Worm (Caenorhabditis elegans) whole organism, late embryonic: ENCODE data around the gene nlp-58.

ENCODE experiments used
- C08G9.2 ChIP-seq: sonication (generic microtip); optimal IDR thresholded peaks from 2 replicates; lab custom pipeline; 2016; ENCODE audit warnings: mild to moderate bottlenecking, missing genetic modification characterization, moderate library complexity, missing compliant biosample characterization
- K02D7.2 ChIP-seq: sonication (generic microtip); optimal IDR thresholded peaks from 2 replicates; lab custom pipeline; 2017; ENCODE audit warnings: mild to moderate bottlenecking, missing genetic modification characterization, missing compliant biosample characterization
- K09A11.1 ChIP-seq: sonication (generic microtip); optimal IDR thresholded peaks from 2 replicates; lab custom pipeline; 2017; ENCODE audit warnings: antibody characterized with exemption, mild to moderate bottlenecking, missing genetic modification characterization, missing compliant biosample characterization; ENCODE audit not compliant: insufficient read depth
- Y22D7AL.16 ChIP-seq: sonication (generic microtip); optimal IDR thresholded peaks from 2 replicates; lab custom pipeline; 2016; ENCODE audit warnings: missing genetic modification characterization, missing compliant biosample characterization
- ama-1 ChIP-seq: fragments of 150-350 bp; optimal IDR thresholded peaks from 2 replicates; lab custom pipeline; 2014
- ceh-14 ChIP-seq: sonication (generic microtip); optimal IDR thresholded peaks from 2 replicates; lab custom pipeline; 2016; ENCODE audit warnings: missing genotype, missing genetic modification characterization, missing compliant biosample characterization
- ceh-18 ChIP-seq: sonication (generic microtip); optimal IDR thresholded peaks from 2 replicates; lab custom pipeline; 2016; ENCODE audit warnings: missing genetic modification characterization, missing compliant biosample characterization
- ceh-2 ChIP-seq: sonication (generic microtip); optimal IDR thresholded peaks from 2 replicates; lab custom pipeline; 2016; ENCODE audit warnings: missing genotype, missing genetic modification characterization, missing compliant biosample characterization
- ceh-22 ChIP-seq: sonication (generic microtip); optimal IDR thresholded peaks from 2 replicates; lab custom pipeline; 2017; ENCODE audit warnings: missing biosample characterization, missing genetic modification characterization
- ceh-31 ChIP-seq: sonication (generic microtip); optimal IDR thresholded peaks from 2 replicates; lab custom pipeline; 2016; ENCODE audit warnings: missing genetic modification characterization, missing compliant biosample characterization
- ceh-34 ChIP-seq: sonication (generic microtip); optimal IDR thresholded peaks from 2 replicates; lab custom pipeline; 2016; ENCODE audit warnings: mild to moderate bottlenecking, missing genetic modification characterization, missing compliant biosample characterization
- ceh-48 ChIP-seq: sonication (generic microtip); optimal IDR thresholded peaks from 2 replicates; lab custom pipeline; 2016; ENCODE audit warnings: missing genetic modification characterization, inconsistent platforms, missing compliant biosample characterization
- ceh-6 ChIP-seq: fragments of 200-800 bp; sonication (Bioruptor generic); optimal IDR thresholded peaks from 2 replicates; lab custom pipeline; 2018; ENCODE audit warnings: mild to moderate bottlenecking, missing genetic modification characterization, missing compliant biosample characterization
- dmd-4 ChIP-seq: sonication (generic microtip); optimal IDR thresholded peaks from 2 replicates; lab custom pipeline; 2016; ENCODE audit warnings: borderline replicate concordance, missing genetic modification characterization, missing compliant biosample characterization
- dve-1 ChIP-seq: sonication (generic microtip); optimal IDR thresholded peaks from 2 replicates; lab custom pipeline; 2017; ENCODE audit warnings: antibody characterized with exemption, mild to moderate bottlenecking, missing genetic modification characterization, missing compliant biosample characterization
- elt-4 ChIP-seq: sonication (generic microtip); optimal IDR thresholded peaks from 2 replicates; lab custom pipeline; 2016; ENCODE audit warnings: missing genetic modification characterization, missing compliant biosample characterization
- ets-4 ChIP-seq: sonication (generic microtip); optimal IDR thresholded peaks from 2 replicates; lab custom pipeline; 2016; ENCODE audit warnings: missing genetic modification characterization, missing compliant biosample characterization
- eyg-1 ChIP-seq: sonication (generic microtip); optimal IDR thresholded peaks from 2 replicates; lab custom pipeline; 2016; ENCODE audit warnings: missing genotype, missing genetic modification characterization, missing compliant biosample characterization
- fax-1 ChIP-seq: sonication (generic microtip); optimal IDR thresholded peaks from 2 replicates; lab custom pipeline; 2016; ENCODE audit warnings: missing genotype, missing genetic modification characterization, missing compliant biosample characterization
- fkh-10 ChIP-seq: fragments of 150-350 bp; optimal IDR thresholded peaks from 2 replicates; lab custom pipeline; 2014; ENCODE audit warnings: missing biosample characterization, missing genetic modification reagents, missing genetic modification characterization
- gmeb-2 ChIP-seq: sonication (generic microtip); optimal IDR thresholded peaks from 2 replicates; lab custom pipeline; 2016; ENCODE audit warnings: missing genetic modification characterization, inconsistent platforms, missing compliant biosample characterization
- hlh-13 ChIP-seq: fragments of 200-800 bp; sonication (Bioruptor generic); optimal IDR thresholded peaks from 2 replicates; lab custom pipeline; 2018; ENCODE audit warnings: mild to moderate bottlenecking, missing genetic modification characterization, missing compliant biosample characterization
- hlh-15 ChIP-seq: sonication (generic microtip); optimal IDR thresholded peaks from 2 replicates; lab custom pipeline; 2016; ENCODE audit warnings: missing genetic modification characterization, missing compliant biosample characterization
- hlh-30 ChIP-seq: sonication (generic microtip); optimal IDR thresholded peaks from 2 replicates; lab custom pipeline; 2017; ENCODE audit warnings: antibody characterized with exemption, missing genetic modification characterization, missing compliant biosample characterization; ENCODE audit not compliant: insufficient read depth
- hlh-6 ChIP-seq: sonication (generic microtip); optimal IDR thresholded peaks from 2 replicates; lab custom pipeline; 2016; ENCODE audit warnings: missing genotype, missing genetic modification characterization, missing compliant biosample characterization
- hlh-8 ChIP-seq: sonication (generic microtip); optimal IDR thresholded peaks from 2 replicates; lab custom pipeline; 2016; ENCODE audit warnings: missing genotype, missing genetic modification characterization, missing compliant biosample characterization
- lin-11 ChIP-seq: fragments of 200-800 bp; sonication (Bioruptor generic); optimal IDR thresholded peaks from 2 replicates; lab custom pipeline; 2018; ENCODE audit warnings: mild to moderate bottlenecking, missing genetic modification characterization, missing compliant biosample characterization
- madf-2 ChIP-seq: sonication (generic microtip); optimal IDR thresholded peaks from 2 replicates; lab custom pipeline; 2017; ENCODE audit warnings: missing genetic modification characterization, missing compliant biosample characterization
- mec-3 ChIP-seq: sonication (generic microtip); optimal IDR thresholded peaks from 2 replicates; lab custom pipeline; 2016; ENCODE audit warnings: borderline replicate concordance, missing genetic modification characterization, missing compliant biosample characterization
- nfya-1 ChIP-seq: sonication (generic microtip); optimal IDR thresholded peaks from 2 replicates; lab custom pipeline; 2017; ENCODE audit warnings: missing genetic modification characterization, mild to moderate bottlenecking, missing compliant biosample characterization, antibody characterized with exemption, moderate library complexity
- nhr-11 ChIP-seq: fragments of 150-350 bp; optimal IDR thresholded peaks from 2 replicates; lab custom pipeline; 2014; ENCODE audit warnings: missing biosample characterization, missing genetic modification characterization
- npax-4 ChIP-seq: sonication (generic microtip); optimal IDR thresholded peaks from 2 replicates; lab custom pipeline; 2016; ENCODE audit warnings: missing genetic modification characterization, missing compliant biosample characterization
- pag-3 ChIP-seq: sonication (generic microtip); optimal IDR thresholded peaks from 2 replicates; lab custom pipeline; 2016; ENCODE audit warnings: missing compliant biosample characterization, missing genetic modification characterization, borderline replicate concordance
- pat-9 ChIP-seq: fragments of 200-800 bp; sonication (Bioruptor generic); optimal IDR thresholded peaks from 2 replicates; lab custom pipeline; 2018; ENCODE audit warnings: mild to moderate bottlenecking, missing genetic modification characterization, moderate library complexity, missing compliant biosample characterization
- pha-4 ChIP-seq: fragments of 150-350 bp; optimal IDR thresholded peaks from 2 replicates; lab custom pipeline; 2018; ENCODE audit warnings: missing biosample characterization, missing genetic modification reagents, missing genetic modification characterization
- ref-2 ChIP-seq: sonication (generic microtip); optimal IDR thresholded peaks from 2 replicates; lab custom pipeline; 2016; ENCODE audit warnings: missing genetic modification characterization, missing compliant biosample characterization
- rnt-1 ChIP-seq: sonication (generic microtip); optimal IDR thresholded peaks from 2 replicates; lab custom pipeline; 2016; ENCODE audit warnings: missing genetic modification characterization, missing compliant biosample characterization
- sdc-2 ChIP-seq: sonication (generic microtip); optimal IDR thresholded peaks from 2 replicates; lab custom pipeline; 2016; ENCODE audit warnings: missing genotype, missing genetic modification characterization, missing compliant biosample characterization
- sox-4 ChIP-seq: sonication (generic microtip); optimal IDR thresholded peaks from 2 replicates; lab custom pipeline; 2017; ENCODE audit warnings: mild to moderate bottlenecking, missing genetic modification characterization, inconsistent platforms, missing compliant biosample characterization
- tbx-2 ChIP-seq: sonication (generic microtip); optimal IDR thresholded peaks from 2 replicates; lab custom pipeline; 2016; ENCODE audit warnings: missing genetic modification characterization, missing compliant biosample characterization
- unc-42 ChIP-seq: sonication (generic microtip); optimal IDR thresholded peaks from 2 replicates; lab custom pipeline; 2016; ENCODE audit warnings: missing genotype, missing genetic modification characterization, missing compliant biosample characterization
- unc-55 ChIP-seq: sonication (generic microtip); optimal IDR thresholded peaks from 2 replicates; lab custom pipeline; 2017; ENCODE audit warnings: missing biosample characterization, missing genetic modification reagents, missing genetic modification characterization
- unc-86 ChIP-seq: sonication (generic microtip); optimal IDR thresholded peaks from 2 replicates; lab custom pipeline; 2016; ENCODE audit warnings: missing genetic modification characterization, missing compliant biosample characterization
- zip-5 ChIP-seq: sonication (generic microtip); optimal IDR thresholded peaks from 2 replicates; lab custom pipeline; 2016; ENCODE audit warnings: missing genetic modification characterization, missing compliant biosample characterization

nlp-58 gene

DNA sequence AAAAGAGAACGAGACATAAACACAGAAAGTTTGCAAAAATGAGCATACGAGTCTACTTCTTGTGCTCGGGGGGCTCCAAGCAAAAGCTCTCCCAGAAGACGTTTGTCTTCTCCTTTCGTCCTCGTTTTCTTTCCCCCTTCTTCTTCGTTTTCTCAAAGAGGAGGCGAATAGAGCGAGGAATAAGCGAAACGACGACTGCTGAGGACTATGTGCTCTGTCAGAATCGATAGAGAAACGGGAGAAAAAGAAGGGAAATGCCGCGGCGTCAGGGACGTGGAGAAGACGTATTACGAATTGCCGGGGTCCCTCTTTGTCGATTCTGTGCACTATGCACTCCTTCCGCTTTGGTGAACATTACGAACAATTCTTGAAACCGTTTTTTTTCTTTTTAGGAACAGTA is 29.7 kb upstream of the nlp-58 start:
- peak; percentile 25 for TF ChIP-seq unc-42 (tag; lab: Kevin White, UChicago)
- TF ChIP-seq mec-3 (tag; lab: Kevin White, UChicago): no peak
- no peak for TF ChIP-seq ceh-22 (tag; lab: Kevin White, UChicago)
- TF ChIP-seq C08G9.2 (tag; lab: Kevin White, UChicago): no peak
- no peak for TF ChIP-seq ref-2 (tag; lab: Kevin White, UChicago)
- TF ChIP-seq dmd-4 (tag; lab: Kevin White, UChicago): no peak
- TF ChIP-seq ceh-48 (tag; lab: Kevin White, UChicago): peak; percentile 65
- TF ChIP-seq ceh-31 (tag; lab: Kevin White, UChicago): peak; percentile 63
- peak; percentile 16 for TF ChIP-seq tbx-2 (tag; lab: Kevin White, UChicago)
- TF ChIP-seq zip-5: no peak
- TF ChIP-seq madf-2 (tag; lab: Kevin White, UChicago): no peak
- no peak for TF ChIP-seq ceh-34 (tag; lab: Kevin White, UChicago)
- TF ChIP-seq Y22D7AL.16 (tag; lab: Kevin White, UChicago): no peak
- TF ChIP-seq hlh-30: no peak
- no peak for TF ChIP-seq gmeb-2 (tag; lab: Kevin White, UChicago)
- no peak for TF ChIP-seq pha-4

DNA sequence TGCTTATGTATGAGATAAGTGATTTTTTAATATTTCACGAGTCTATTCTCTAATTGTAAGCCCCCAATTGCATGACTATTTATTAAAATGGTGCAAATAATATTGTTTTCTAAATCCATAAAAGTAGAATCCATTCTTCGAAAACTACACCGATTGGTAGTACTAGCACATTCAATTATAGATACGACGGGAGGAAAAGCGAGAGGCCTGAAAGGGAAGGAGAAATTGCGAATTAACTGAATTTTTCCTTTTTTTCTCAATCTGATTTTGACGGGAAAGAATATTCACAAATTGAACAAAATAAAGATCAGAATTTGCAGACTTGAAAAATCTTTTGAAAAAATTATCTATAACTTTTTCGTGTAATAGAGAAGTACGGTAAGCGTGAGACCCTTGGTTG is 28.5 kb upstream of the nlp-58 start:
- TF ChIP-seq unc-42 (tag; lab: Kevin White, UChicago): peak; percentile 54
- TF ChIP-seq lin-11 (tag; lab: Kevin White, UChicago): no peak
- TF ChIP-seq, all 69 proteins: peak for 1

DNA sequence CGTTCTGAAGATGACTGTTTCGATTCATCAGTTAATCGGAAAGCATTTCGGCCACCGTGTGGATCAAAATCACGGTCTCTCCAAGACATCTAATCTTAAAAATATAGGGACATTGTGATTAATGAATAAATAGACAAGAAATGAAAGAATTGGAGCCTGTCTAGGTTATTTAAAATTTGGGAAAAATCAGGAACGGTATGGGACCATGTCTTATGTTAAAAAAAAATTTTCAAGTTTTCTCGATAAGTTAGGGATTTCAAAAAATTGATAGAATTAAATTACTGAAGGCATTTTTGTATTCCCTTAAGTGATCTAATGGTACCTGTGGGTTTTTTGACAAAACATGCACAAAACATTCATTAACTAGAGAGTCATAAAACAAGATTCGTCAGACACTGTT is 27.4 kb upstream of the nlp-58 start, which contains the start of gene unc-41:
unc-41 (minus strand) TSS at position 101 of the 400 bp plus-strand sequence.
- TF ChIP-seq fkh-10 (no peak), lin-11 (tag; lab: Kevin White, UChicago) (no peak), fax-1 (tag; lab: Kevin White, UChicago) (no peak), unc-86 (no peak), pag-3 (tag; lab: Kevin White, UChicago) (no peak), hlh-15 (tag; lab: Kevin White, UChicago) (no peak), ceh-6 (GFP tag; lab: Kevin White, UChicago) (no peak), hlh-13 (no peak), ceh-2 (no peak), nhr-11 (tag; lab: Kevin White, UChicago) (no peak), hlh-8 (no peak)
- TF ChIP-seq, all 69 proteins: peak for 0

DNA sequence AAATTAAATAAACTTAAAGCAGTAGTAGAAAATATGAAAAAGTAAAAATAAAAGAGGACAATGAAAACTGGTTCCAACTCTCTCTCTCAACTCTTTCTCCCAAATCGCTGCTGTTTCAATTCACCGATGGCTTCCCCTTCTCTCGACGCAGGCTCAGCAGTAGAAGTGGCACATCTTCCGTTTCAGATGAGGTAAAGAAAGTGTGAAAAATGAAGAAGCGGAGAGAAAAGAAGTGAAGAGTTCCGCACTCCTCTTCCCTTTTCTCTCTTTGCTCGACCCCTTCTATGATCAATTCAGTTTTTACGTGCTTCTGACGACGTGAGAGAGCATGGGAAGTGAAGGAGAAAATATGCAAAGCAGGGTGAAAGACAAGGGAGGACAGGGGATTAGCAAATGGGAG is 25.5 kb upstream of the nlp-58 start:
- TF ChIP-seq nfya-1 (tag; lab: Kevin White, UChicago) (peak; percentile 28), ama-1 (lab: Kevin White, UChicago) (no peak), unc-42 (tag; lab: Kevin White, UChicago) (peak; percentile 62), hlh-30 (no peak), ceh-31 (tag; lab: Kevin White, UChicago) (peak; percentile 30)
- TF ChIP-seq, all 69 proteins: peak for 3

DNA sequence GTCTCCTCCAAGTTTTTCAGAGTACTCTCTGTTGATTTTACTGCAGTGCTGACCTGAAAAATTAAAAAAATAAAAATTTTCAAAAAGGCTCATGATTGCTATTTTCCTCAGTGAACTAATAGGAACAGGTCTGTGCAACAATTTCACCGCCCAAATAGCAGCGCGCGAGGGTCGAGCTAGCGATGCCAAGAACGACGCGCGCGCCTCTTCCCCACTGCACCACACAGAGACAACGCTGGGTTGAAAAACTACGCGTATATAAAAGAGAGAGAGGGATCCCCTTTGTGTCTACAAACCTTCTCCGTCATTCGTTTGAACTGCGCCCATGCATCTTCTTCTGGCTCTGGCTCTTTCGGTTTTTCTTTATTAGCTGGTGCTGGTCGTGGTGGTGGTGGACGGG is 21.4 kb upstream of the nlp-58 start:
- TF ChIP-seq hlh-8 (peak; percentile 79), dve-1 (peak; percentile 76), ceh-2 (peak; percentile 93), rnt-1 (tag; lab: Kevin White, UChicago) (peak; percentile 77), ceh-6 (GFP tag; lab: Kevin White, UChicago) (peak; percentile 94), sdc-2 (tag; lab: Kevin White, UChicago) (peak; percentile 85), npax-4 (tag; lab: Kevin White, UChicago) (peak; percentile 90), fkh-10 (peak; percentile 15), fax-1 (tag; lab: Kevin White, UChicago) (peak; percentile 85), hlh-30 (peak; percentile 42), sox-4 (tag; lab: Kevin White, UChicago) (peak; percentile 93), eyg-1 (tag; lab: Kevin White, UChicago) (peak; percentile 81), ets-4 (tag; lab: Kevin White, UChicago) (peak; percentile 71), hlh-6 (peak; percentile 95), ceh-18 (tag; lab: Kevin White, UChicago) (peak; percentile 89), unc-55 (GFP tag; lab: Kevin White, UChicago) (no peak), ceh-14 (peak; percentile 95), pat-9 (tag; lab: Kevin White, UChicago) (peak; percentile 95), elt-4 (peak; percentile 87), unc-42 (tag; lab: Kevin White, UChicago) (peak; percentile 78), ama-1 (lab: Kevin White, UChicago) (no peak), pag-3 (tag; lab: Kevin White, UChicago) (peak; percentile 85), pha-4 (no peak), K02D7.2 (tag; lab: Kevin White, UChicago) (peak; percentile 89), K09A11.1 (tag; lab: Kevin White, UChicago) (peak; percentile 61)
